Fruit fly (Drosophila melanogaster) whole organism, pupa: ENCODE measurements around the gene CG42580.

Experiments used
- CG12605 ChIP-seq: fragments of 200-800 bp; sonication (Bioruptor generic); IDR thresholded peaks from 2 replicates; pipeline ENCODE4 v1.3.6; 2022; ENCODE audit warnings: missing biosample characterization, missing genetic modification characterization
- CG13204 ChIP-seq: fragments of 200-800 bp; sonication (Bioruptor generic); optimal IDR thresholded peaks from 2 replicates; lab custom pipeline; 2018; ENCODE audit warnings: missing biosample characterization, mild to moderate bottlenecking, missing genetic modification characterization, moderate library complexity
- CG14655 ChIP-seq: fragments of 200-800 bp; sonication (Bioruptor generic); optimal IDR thresholded peaks from 3 replicates; lab custom pipeline; 2017; ENCODE audit warnings: mild to moderate bottlenecking, missing biosample characterization, missing genetic modification reagents, missing genetic modification characterization
- CG15710 ChIP-seq: fragments of 200-800 bp; sonication (Bioruptor generic); optimal IDR thresholded peaks from 2 replicates; lab custom pipeline; 2018; ENCODE audit warnings: missing biosample characterization, mild to moderate bottlenecking, missing genetic modification characterization, moderate library complexity
- CG17806 ChIP-seq: fragments of 200-800 bp; sonication (Bioruptor generic); optimal IDR thresholded peaks from 2 replicates; lab custom pipeline; 2018; ENCODE audit warnings: missing biosample characterization, mild to moderate bottlenecking, missing genetic modification characterization, moderate library complexity
- CG32121 ChIP-seq: fragments of 200-800 bp; sonication (Bioruptor generic); IDR thresholded peaks from 2 replicates; pipeline ENCODE4 v1.3.6; 2022; ENCODE audit warnings: missing biosample characterization, missing genetic modification characterization
- CG8301 ChIP-seq: fragments of 200-800 bp; sonication (Bioruptor generic); optimal IDR thresholded peaks from 2 replicates; lab custom pipeline; 2018; ENCODE audit warnings: missing biosample characterization, mild to moderate bottlenecking, missing genetic modification characterization
- Ets98B ChIP-seq: fragments of 200-800 bp; sonication (Bioruptor generic); IDR thresholded peaks from 2 replicates; pipeline ENCODE4 v1.3.6; 2022; ENCODE audit warnings: missing biosample characterization, missing genetic modification characterization
- Pif1A ChIP-seq: fragments of 200-800 bp; sonication (Bioruptor generic); optimal IDR thresholded peaks from 3 replicates; lab custom pipeline; 2016; ENCODE audit warnings: missing biosample characterization, missing genetic modification characterization
- Snoo ChIP-seq: fragments of 200-800 bp; sonication (Bioruptor generic); optimal IDR thresholded peaks from 3 replicates; lab custom pipeline; 2017; ENCODE audit warnings: missing biosample characterization, mild to moderate bottlenecking, missing genetic modification characterization, inconsistent platforms
- fd96Ca ChIP-seq: fragments of 200-800 bp; sonication (Bioruptor generic); IDR thresholded peaks from 3 replicates; pipeline ENCODE4 v1.3.6; 2022; ENCODE audit warnings: missing biosample characterization, missing genetic modification characterization
- gl ChIP-seq: fragments of 200-800 bp; sonication (Bioruptor generic); optimal IDR thresholded peaks from 2 replicates; lab custom pipeline; 2018; ENCODE audit warnings: missing biosample characterization, mild to moderate bottlenecking, missing genetic modification characterization

DNA sequence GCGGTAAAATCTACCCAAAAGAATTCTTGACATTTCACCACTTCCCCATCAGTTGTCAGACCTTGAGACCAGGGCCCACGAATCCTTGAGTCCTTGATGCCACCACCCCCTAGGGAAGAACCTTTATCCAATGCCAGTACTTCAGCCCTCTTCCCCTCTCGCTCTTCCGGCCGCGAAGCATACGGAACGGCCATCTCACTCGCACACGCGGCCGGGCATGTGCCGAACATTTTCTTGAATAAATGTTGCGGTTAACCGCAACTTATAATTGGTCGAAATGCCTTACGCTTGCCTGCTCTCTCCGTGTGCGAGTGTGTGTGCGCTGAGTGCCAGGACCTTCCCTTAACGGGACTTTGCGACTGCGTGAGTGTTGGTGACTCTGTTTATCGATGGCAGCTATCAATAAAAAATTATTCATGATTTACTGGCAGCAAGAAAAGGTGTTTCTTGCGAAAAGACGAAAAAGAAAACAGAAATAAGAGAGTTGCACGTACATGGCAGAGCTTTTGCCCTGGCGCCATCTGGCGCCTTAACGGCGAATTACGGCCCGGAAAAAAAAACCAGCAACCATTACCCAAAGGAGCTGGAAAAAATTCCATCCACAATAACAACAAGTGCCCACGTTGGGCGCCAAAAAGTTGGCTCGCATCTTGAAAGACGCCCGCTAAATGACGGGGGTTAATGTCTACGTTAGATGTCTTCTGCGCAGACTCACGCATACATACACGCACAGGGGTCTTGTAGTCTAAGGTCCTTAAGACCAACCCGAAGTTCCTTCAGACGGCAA lies 8.9 kb downstream of the CG42580 start:
- TF ChIP-seq Snoo (tag; lab: Kevin White, UChicago), result no peak
- no peak for TF ChIP-seq CG12605 (GFP tag; lab: Robert Waterston, UW)
- no peak for TF ChIP-seq CG15710
- no peak for TF ChIP-seq CG17806 (tag; lab: Kevin White, UChicago)
- no peak for TF ChIP-seq Pif1A (GFP tag; lab: Kevin White, UChicago)
- TF ChIP-seq fd96Ca (GFP tag; lab: Robert Waterston, UW), result no peak
- no peak for TF ChIP-seq Ets98B
- no peak for TF ChIP-seq CG14655 (GFP tag; lab: Kevin White, UChicago)
- no peak for TF ChIP-seq CG13204 (GFP tag; lab: Kevin White, UChicago)
- TF ChIP-seq CG32121 (GFP tag; lab: Robert Waterston, UW), result no peak
- no peak for TF ChIP-seq gl
- no peak for TF ChIP-seq CG8301 (tag; lab: Kevin White, UChicago)
